Worm (Caenorhabditis elegans) whole organism, L2 larva: ENCODE data around the gene twk-8.

ENCODE experiments used
- C34F6.9 ChIP-seq: fragments of 150-350 bp; optimal IDR thresholded peaks from 2 replicates; lab custom pipeline; 2014; ENCODE audit warnings: missing biosample characterization, missing genetic modification characterization
- F13H6.1 ChIP-seq: sonication (generic microtip); optimal IDR thresholded peaks from 2 replicates; lab custom pipeline; 2016; ENCODE audit warnings: missing genetic modification characterization, missing compliant biosample characterization
- R02D3.7 ChIP-seq: fragments of 150-350 bp; optimal IDR thresholded peaks from 2 replicates; lab custom pipeline; 2014; ENCODE audit warnings: missing biosample characterization, missing genetic modification characterization
- Y55F3AM.14 ChIP-seq: fragments of 200-800 bp; sonication (Bioruptor generic); optimal IDR thresholded peaks from 2 replicates; lab custom pipeline; 2018; ENCODE audit warnings: mild to moderate bottlenecking, missing genetic modification characterization, missing compliant biosample characterization
- ZK546.5 ChIP-seq: sonication (generic microtip); optimal IDR thresholded peaks from 2 replicates; lab custom pipeline; 2017; ENCODE audit warnings: missing biosample characterization, missing genetic modification characterization
- alr-1 ChIP-seq: fragments of 150-350 bp; optimal IDR thresholded peaks from 2 replicates; lab custom pipeline; 2014; ENCODE audit warnings: missing biosample characterization, missing genetic modification characterization
- aly-2 ChIP-seq: fragments of 150-350 bp; optimal IDR thresholded peaks from 2 replicates; lab custom pipeline; 2014; ENCODE audit warnings: missing biosample characterization, missing genetic modification characterization
- ama-1 ChIP-seq: fragments of 150-350 bp; optimal IDR thresholded peaks from 2 replicates; lab custom pipeline; 2018; ENCODE audit warnings: inconsistent platforms
- blmp-1 ChIP-seq: sonication (generic microtip); optimal IDR thresholded peaks from 2 replicates; lab custom pipeline; 2017; ENCODE audit warnings: missing genetic modification characterization, mild to moderate bottlenecking, missing compliant biosample characterization, antibody characterized with exemption, moderate library complexity; ENCODE audit not compliant: insufficient read depth
- ceh-16 ChIP-seq: fragments of 150-350 bp; optimal IDR thresholded peaks from 2 replicates; lab custom pipeline; 2014; ENCODE audit warnings: missing biosample characterization, missing genetic modification characterization
- crh-2 ChIP-seq: sonication (generic microtip); optimal IDR thresholded peaks from 2 replicates; lab custom pipeline; 2017; ENCODE audit warnings: missing biosample characterization, missing genetic modification characterization
- dmd-4 ChIP-seq: sonication (generic microtip); optimal IDR thresholded peaks from 2 replicates; lab custom pipeline; 2017; ENCODE audit warnings: missing biosample characterization, missing genetic modification characterization
- elt-1 ChIP-seq: fragments of 150-350 bp; optimal IDR thresholded peaks from 2 replicates; lab custom pipeline; 2014; ENCODE audit warnings: missing biosample characterization, missing genetic modification characterization
- elt-3 ChIP-seq: sonication (generic microtip); optimal IDR thresholded peaks from 2 replicates; lab custom pipeline; 2017; ENCODE audit warnings: missing biosample characterization, missing genetic modification characterization
- fos-1 ChIP-seq: fragments of 150-350 bp; optimal IDR thresholded peaks from 2 replicates; lab custom pipeline; 2014; ENCODE audit warnings: missing biosample characterization, missing genetic modification characterization
- gmeb-1 ChIP-seq: fragments of 150-350 bp; optimal IDR thresholded peaks from 2 replicates; lab custom pipeline; 2014; ENCODE audit warnings: missing biosample characterization, missing genetic modification characterization
- lin-11 ChIP-seq: fragments of 150-350 bp; sonication (generic microtip); optimal IDR thresholded peaks from 2 replicates; lab custom pipeline; 2014; ENCODE audit warnings: missing biosample characterization, missing genetic modification characterization, inconsistent platforms, mixed read lengths
- lin-39 ChIP-seq: fragments of 150-350 bp; optimal IDR thresholded peaks from 2 replicates; lab custom pipeline; 2014; ENCODE audit warnings: missing biosample characterization, missing genetic modification reagents, missing genetic modification characterization
- lsy-2 ChIP-seq, 2 experiments: fragments of 150-350 bp in 1 of 2; sonication (generic microtip) in 1 of 2; optimal IDR thresholded peaks; 2 replicates each; lab custom pipeline; 2014 to 2017; ENCODE audit warnings: missing biosample characterization in 2 of 2, missing genetic modification characterization in 2 of 2
- mab-5 ChIP-seq: fragments of 150-350 bp; optimal IDR thresholded peaks from 2 replicates; lab custom pipeline; 2014; ENCODE audit warnings: missing biosample characterization, missing genetic modification characterization
- mbf-1 ChIP-seq: sonication (generic microtip); optimal IDR thresholded peaks from 2 replicates; lab custom pipeline; 2017; ENCODE audit warnings: missing biosample characterization, missing genetic modification characterization
- nhr-129 ChIP-seq: fragments of 150-350 bp; optimal IDR thresholded peaks from 2 replicates; lab custom pipeline; 2014; ENCODE audit warnings: missing biosample characterization, missing genetic modification characterization
- nhr-23 ChIP-seq: fragments of 150-350 bp; optimal IDR thresholded peaks from 2 replicates; lab custom pipeline; 2014; ENCODE audit warnings: missing biosample characterization, missing genetic modification reagents, missing genetic modification characterization
- nhr-237 ChIP-seq: fragments of 150-350 bp; optimal IDR thresholded peaks from 2 replicates; lab custom pipeline; 2014; ENCODE audit warnings: missing biosample characterization, missing genetic modification characterization
- nhr-25 ChIP-seq: fragments of 150-350 bp; sonication (generic microtip); optimal IDR thresholded peaks from 3 replicates; lab custom pipeline; 2014; ENCODE audit warnings: missing biosample characterization, missing genetic modification characterization
- sem-4 ChIP-seq: fragments of 150-350 bp; optimal IDR thresholded peaks from 2 replicates; lab custom pipeline; 2014; ENCODE audit warnings: missing biosample characterization, missing genetic modification reagents, missing genetic modification characterization
- skn-1 ChIP-seq: sonication (generic microtip); optimal IDR thresholded peaks from 2 replicates; lab custom pipeline; 2017; ENCODE audit warnings: missing biosample characterization, missing genetic modification characterization
- sma-3 ChIP-seq: sonication (generic microtip); optimal IDR thresholded peaks from 2 replicates; lab custom pipeline; 2016; ENCODE audit warnings: missing genetic modification reagents, missing genetic modification characterization, missing compliant biosample characterization
- sma-9 ChIP-seq, 2 experiments: fragments of 150-350 bp in 1 of 2; sonication (generic microtip) in 1 of 2; optimal IDR thresholded peaks; 2 replicates each; lab custom pipeline; 2014 to 2016; ENCODE audit warnings: missing genetic modification characterization in 2 of 2, mild to moderate bottlenecking in 1 of 2, missing biosample characterization in 1 of 2, missing compliant biosample characterization in 1 of 2, missing genetic modification reagents in 1 of 2, moderate library complexity in 1 of 2
- unc-55 ChIP-seq: fragments of 150-350 bp; sonication (generic microtip); optimal IDR thresholded peaks from 3 replicates; lab custom pipeline; 2014; ENCODE audit warnings: missing biosample characterization, missing genetic modification reagents, missing genetic modification characterization
- zag-1 ChIP-seq: fragments of 150-350 bp; optimal IDR thresholded peaks from 2 replicates; lab custom pipeline; 2014; ENCODE audit warnings: missing biosample characterization, missing genetic modification characterization
- ztf-1 ChIP-seq: fragments of 200-800 bp; sonication (Bioruptor generic); conservative IDR thresholded peaks from 2 replicates; pipeline ENCODE4 v1.3.6; 2022; ENCODE audit warnings: missing genetic modification characterization, missing compliant biosample characterization
- ztf-11 ChIP-seq: sonication (generic microtip); optimal IDR thresholded peaks from 2 replicates; lab custom pipeline; 2017; ENCODE audit warnings: missing biosample characterization, missing genetic modification characterization
- ztf-4 ChIP-seq: fragments of 150-350 bp; optimal IDR thresholded peaks from 2 replicates; lab custom pipeline; 2014; ENCODE audit warnings: missing biosample characterization, missing genetic modification characterization

twk-8 gene

DNA sequence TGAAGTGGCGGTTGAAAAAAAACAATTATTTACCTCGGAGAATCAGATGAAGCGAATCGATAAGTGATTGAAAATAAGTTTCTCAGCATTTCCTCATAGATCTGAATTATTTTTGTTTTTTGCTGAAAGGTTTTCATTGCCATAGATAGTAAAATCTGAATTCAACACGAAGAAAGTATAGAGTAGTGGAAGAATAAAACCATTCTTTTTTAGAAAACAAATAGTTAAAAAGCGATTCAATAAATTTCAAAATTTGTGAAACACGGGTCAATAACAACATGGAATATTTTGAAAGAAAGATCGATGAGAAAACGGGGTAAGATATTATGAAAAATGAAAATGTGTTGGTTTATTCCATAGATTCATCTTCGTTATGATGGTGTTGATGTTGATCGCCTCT, 12.2 kb downstream of the twk-8 start, which contains the start of gene mrpl-42:
mrpl-42 (minus strand) TSS at position 101 of the 400 bp plus-strand sequence.
- TF ChIP-seq aly-2 (tag; lab: Kevin White, UChicago) (no peak), fos-1 (tag; lab: Kevin White, UChicago) (no peak), dmd-4 (no peak), sma-3 (GFP tag; lab: Kevin White, UChicago) (no peak), elt-3 (tag; lab: Kevin White, UChicago) (no peak), zag-1 (tag; lab: Kevin White, UChicago) (no peak), lin-11 (tag; lab: Kevin White, UChicago) (no peak), mbf-1 (tag; lab: Kevin White, UChicago) (no peak), ztf-11 (tag; lab: Kevin White, UChicago) (no peak), ztf-1 (GFP tag; lab: Robert Waterston, UW) (no peak), sma-9 (GFP tag; optimal IDR thresholded peaks at IDR 0.05; lab: Kevin White, UChicago) (no peak), sma-9 (tag; optimal IDR thresholded peaks at IDR 0.05; lab: Kevin White, UChicago) (no peak), C34F6.9 (no peak), lin-39 (tag; lab: Kevin White, UChicago) (no peak), nhr-25 (tag; lab: Kevin White, UChicago) (no peak), ceh-16 (tag; lab: Kevin White, UChicago) (no peak), nhr-23 (tag; lab: Kevin White, UChicago) (no peak), sem-4 (tag; lab: Kevin White, UChicago) (no peak), nhr-237 (tag; lab: Kevin White, UChicago) (no peak), ama-1 (lab: Kevin White, UChicago) (no peak)

DNA sequence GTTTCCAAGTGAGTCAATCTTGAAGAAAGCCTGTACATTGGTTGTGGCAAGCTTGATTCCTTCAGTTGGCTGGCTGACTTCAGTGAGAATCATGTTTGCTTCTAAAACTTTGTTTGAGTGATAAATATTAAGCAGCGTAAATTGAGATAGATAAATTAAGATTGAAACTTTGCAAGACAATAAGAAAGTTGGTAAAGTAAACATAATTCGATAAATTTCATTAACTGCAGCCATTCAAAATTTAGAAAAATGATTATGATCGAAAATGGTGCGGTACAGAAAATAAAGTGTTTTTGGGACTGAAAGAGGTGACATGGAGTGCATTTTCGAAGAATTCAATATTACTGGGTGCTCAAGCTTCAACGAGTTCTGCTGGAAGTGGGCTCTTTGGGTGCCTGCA, 13.4 kb downstream of the twk-8 start, which contains the start of gene icln-1:
icln-1 (minus strand) TSS at position 101 of the 400 bp plus-strand sequence.
- TF ChIP-seq crh-2 (tag; lab: Kevin White, UChicago) (no peak), ztf-4 (tag; lab: Kevin White, UChicago) (no peak), lin-11 (tag; lab: Kevin White, UChicago) (no peak), mab-5 (no peak), ztf-1 (GFP tag; lab: Robert Waterston, UW) (no peak), blmp-1 (tag; lab: Kevin White, UChicago) (no peak), C34F6.9 (no peak), lsy-2 (tag; optimal IDR thresholded peaks at IDR 0.05; lab: Kevin White, UChicago) (no peak), skn-1 (tag; lab: Kevin White, UChicago) (no peak), elt-1 (tag; lab: Kevin White, UChicago) (no peak), Y55F3AM.14 (GFP tag; lab: Kevin White, UChicago) (no peak), mbf-1 (tag; lab: Kevin White, UChicago) (no peak), ZK546.5 (no peak), ama-1 (lab: Kevin White, UChicago) (no peak)

ce11 chrIV:9096160-9096879, 14.2 kb downstream of the twk-8 start, which contains the start of the genes znf-706 and cpna-3:
Gene znf-706, minus strand, starts transcription at chrIV:9096231.
Gene cpna-3, plus strand, starts transcription at chrIV:9096842.
- TF ChIP-seq gmeb-1 (peak; percentile 40), nhr-129 (tag; lab: Kevin White, UChicago) (peak; percentile 46), dmd-4 (no peak), unc-55 (peak; percentile 62), R02D3.7 (tag; lab: Kevin White, UChicago) (no peak), ztf-11 (tag; lab: Kevin White, UChicago) (no peak), alr-1 (tag; lab: Kevin White, UChicago) (no peak), aly-2 (tag; lab: Kevin White, UChicago) (no peak), C34F6.9 (peak; percentile 55), lsy-2 (tag; optimal IDR thresholded peaks at IDR 0.05; lab: Kevin White, UChicago) (peak in 1 of 2 experiments; percentile 51)
- TF ChIP-seq, all 48 proteins: peak for 5

DNA sequence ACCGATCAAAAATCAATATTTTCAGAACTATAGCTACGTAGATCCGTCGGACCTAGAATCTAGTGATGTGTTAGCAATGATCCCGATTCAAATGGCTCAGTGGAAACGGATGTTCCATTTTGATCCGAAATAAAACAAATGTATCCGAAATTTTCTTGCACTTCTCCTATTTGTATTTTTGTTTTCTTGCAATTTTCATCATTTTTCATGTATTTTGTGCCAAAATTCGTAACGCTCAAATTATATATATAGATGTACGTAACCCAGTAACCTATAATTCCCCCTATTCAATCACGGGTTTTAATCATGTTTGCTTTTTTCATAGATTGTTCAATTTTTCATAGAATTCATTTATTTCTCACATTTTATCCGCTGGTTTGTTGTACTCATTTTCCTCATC, 16.8 kb downstream of the twk-8 start, which contains the start of gene gldi-10:
gldi-10 (plus strand) TSS at position 301 of the 400 bp plus-strand sequence.
- TF ChIP-seq ztf-4 (tag; lab: Kevin White, UChicago) = no peak
- no peak for TF ChIP-seq dmd-4
- no peak for TF ChIP-seq mbf-1 (tag; lab: Kevin White, UChicago)
- TF ChIP-seq elt-1 (tag; lab: Kevin White, UChicago) = no peak
- no peak for TF ChIP-seq F13H6.1
- TF ChIP-seq nhr-237 (tag; lab: Kevin White, UChicago) = no peak
- no peak for TF ChIP-seq elt-3 (tag; lab: Kevin White, UChicago)
- TF ChIP-seq, all 48 proteins: peak for 0
